Fruit fly (Drosophila melanogaster): ENCODE results near the gene CG18731.

The CG18731 gene

dm6 chr3R:29697841-29698240 lies 27.0 kb upstream of the CG18731 start:
- TF ChIP-seq br (optimal IDR thresholded peaks at IDR 0.05) = no peak
- no peak for TF ChIP-seq hth (optimal IDR thresholded peaks at IDR 0.05)
- no peak for TF ChIP-seq otp (GFP tag; IDR thresholded peaks at IDR 0.05)
- no peak for TF ChIP-seq Adf1 (GFP tag; IDR thresholded peaks at IDR 0.05)
- peak; percentile 56 for TF ChIP-seq Ets65A (GFP tag)
- peak; percentile 94 for TF ChIP-seq D (optimal IDR thresholded peaks at IDR 0.05)
- TF ChIP-seq D (GFP tag; optimal IDR thresholded peaks at IDR 0.05) = no peak
- peak in 1 of 2 experiments; percentile 41 for TF ChIP-seq tll (GFP tag; optimal IDR thresholded peaks at IDR 0.05)
- no peak for TF ChIP-seq CG6175 (GFP tag; IDR thresholded peaks at IDR 0.05)

- TF ChIP-seq Opbp (GFP tag; IDR thresholded peaks at IDR 0.05; ENCODE audit: partially characterized antibody) (no peak), HLH3B (GFP tag; IDR thresholded peaks at IDR 0.05) (no peak), pnt (GFP tag; optimal IDR thresholded peaks at IDR 0.05) (peak; percentile 70), p53 (GFP tag; optimal IDR thresholded peaks at IDR 0.05) (no peak), shn (GFP tag; optimal IDR thresholded peaks at IDR 0.05) (no peak), Drgx (GFP tag; IDR thresholded peaks at IDR 0.05) (peak; percentile 26; the same call in 1 of the 2 replicates), HLHmδ (GFP tag; optimal IDR thresholded peaks at IDR 0.05) (no peak), CG11093 (GFP tag; IDR thresholded peaks at IDR 0.05) (peak; percentile 41; the same call in 1 of the 3 replicates), hth (optimal IDR thresholded peaks at IDR 0.05) (no peak), Sox102F (GFP tag; optimal IDR thresholded peaks at IDR 0.05) (peak; percentile 34), lab (GFP tag; optimal IDR thresholded peaks at IDR 0.05) (no peak), CG5953 (GFP tag; IDR thresholded peaks at IDR 0.05) (no peak), CG3995 (GFP tag; optimal IDR thresholded peaks at IDR 0.05) (no peak), chn (GFP tag; optimal IDR thresholded peaks at IDR 0.05) (no peak), slp2 (GFP tag; optimal IDR thresholded peaks at IDR 0.05) (no peak), CG7839 (tag; optimal IDR thresholded peaks at IDR 0.05) (no peak), CG7556 (GFP tag; optimal IDR thresholded peaks at IDR 0.05) (peak; percentile 32), Mes4 (GFP tag; optimal IDR thresholded peaks at IDR 0.05) (no peak), fd3F (GFP tag; optimal IDR thresholded peaks at IDR 0.05) (no peak), nerfin-1 (tag; optimal IDR thresholded peaks at IDR 0.05) (no peak), CG17612 (GFP tag; IDR thresholded peaks at IDR 0.05) (no peak), Usf (GFP tag; optimal IDR thresholded peaks at IDR 0.05) (no peak), gsb-n (tag; optimal IDR thresholded peaks at IDR 0.05) (peak; percentile 46), Trl (optimal IDR thresholded peaks at IDR 0.05) (no peak), Trl (GFP tag; optimal IDR thresholded peaks at IDR 0.05) (peak; percentile 51), CG11247 (GFP tag; IDR thresholded peaks at IDR 0.05) (0 out of 2 replicates have a peak, but pooled peaks have one; percentile 6), CG34224 (GFP tag; IDR thresholded peaks at IDR 0.05; ENCODE audit: partially characterized antibody) (no peak), repo (GFP tag; optimal IDR thresholded peaks at IDR 0.05) (no peak), CG43689 (GFP tag; IDR thresholded peaks at IDR 0.05) (no peak), dmrt11E (tag; optimal IDR thresholded peaks at IDR 0.05) (peak; percentile 37), Xbp1 (GFP tag; optimal IDR thresholded peaks at IDR 0.05) (peak; percentile 0), CoRest (tag; optimal IDR thresholded peaks at IDR 0.05) (no peak), odd (GFP tag; optimal IDR thresholded peaks at IDR 0.05) (no peak), Aef1 (GFP tag; IDR thresholded peaks at IDR 0.05) (peak; percentile 32; the same call in 1 of the 3 replicates), run (tag; optimal IDR thresholded peaks at IDR 0.05) (no peak), pum (GFP tag; optimal IDR thresholded peaks at IDR 0.05) (peak; percentile 60), gem (tag; optimal IDR thresholded peaks at IDR 0.05) (peak; percentile 73), CG13123 (GFP tag; optimal IDR thresholded peaks at IDR 0.05) (no peak), tio (GFP tag; optimal IDR thresholded peaks at IDR 0.05) (no peak), ase (GFP tag; IDR thresholded peaks at IDR 0.05) (0 out of 3 replicates have a peak, but pooled peaks have one; percentile 19), Dek (tag; optimal IDR thresholded peaks at IDR 0.05) (no peak), cas (GFP tag; IDR thresholded peaks at IDR 0.05) (no peak), Hr51 (GFP tag; optimal IDR thresholded peaks at IDR 0.05) (no peak), pho (GFP tag; optimal IDR thresholded peaks at IDR 0.05) (no peak)
Measured at dm6 chr3R:29699220-29699619, 25.6 kb upstream of the CG18731 start.

Measured in whole organism, embryonic.